Fruit fly (Drosophila melanogaster) whole organism, prepupa: ENCODE results near the gene CG14196.

ENCODE experiments used
- CG10631 ChIP-seq: fragments of 200-800 bp; sonication (Bioruptor generic); optimal IDR thresholded peaks from 2 replicates; lab custom pipeline; 2016; ENCODE audit warnings: missing biosample characterization, missing genetic modification characterization
- CG10669 ChIP-seq: fragments of 200-800 bp; sonication (Bioruptor generic); optimal IDR thresholded peaks from 3 replicates; lab custom pipeline; 2018; ENCODE audit warnings: missing biosample characterization, mild to moderate bottlenecking, missing genetic modification characterization, moderate library complexity
- CG11902 ChIP-seq: fragments of 200-800 bp; sonication (Bioruptor generic); optimal IDR thresholded peaks from 3 replicates; lab custom pipeline; 2016; ENCODE audit warnings: missing biosample characterization, missing genetic modification characterization
- CG15336 ChIP-seq: fragments of 200-800 bp; sonication (Bioruptor generic); IDR thresholded peaks from 2 replicates; pipeline ENCODE4 v1.3.6; 2022; ENCODE audit warnings: missing biosample characterization, missing genetic modification characterization
- CG1621 ChIP-seq: fragments of 200-800 bp; sonication (Bioruptor generic); optimal IDR thresholded peaks from 3 replicates; lab custom pipeline; 2018; ENCODE audit warnings: missing biosample characterization, mild to moderate bottlenecking, missing genetic modification characterization
- CG16779 ChIP-seq: fragments of 200-800 bp; sonication (Bioruptor generic); optimal IDR thresholded peaks from 3 replicates; lab custom pipeline; 2017; ENCODE audit warnings: missing biosample characterization, mild to moderate bottlenecking, missing genetic modification characterization
- CG3032 ChIP-seq: fragments of 200-800 bp; optimal IDR thresholded peaks from 2 replicates; lab custom pipeline; 2019; ENCODE audit warnings: missing biosample characterization, mild to moderate bottlenecking, missing genetic modification characterization, moderate library complexity
- CG31627 ChIP-seq: fragments of 200-800 bp; sonication (Bioruptor generic); optimal IDR thresholded peaks from 3 replicates; lab custom pipeline; 2016; ENCODE audit warnings: missing biosample characterization, missing genetic modification characterization
- CG32006 ChIP-seq: fragments of 200-800 bp; sonication (Bioruptor generic); optimal IDR thresholded peaks from 3 replicates; lab custom pipeline; 2017; ENCODE audit warnings: missing biosample characterization, mild to moderate bottlenecking, missing genetic modification characterization
- CG4318 ChIP-seq: fragments of 200-800 bp; sonication (Bioruptor generic); optimal IDR thresholded peaks from 3 replicates; lab custom pipeline; 2017; ENCODE audit warnings: missing biosample characterization, mild to moderate bottlenecking, missing genetic modification characterization
- CG6163 ChIP-seq: fragments of 200-800 bp; sonication (Bioruptor generic); IDR thresholded peaks from 3 replicates; pipeline ENCODE4 v1.3.6; 2022; ENCODE audit warnings: missing biosample characterization, missing genetic modification characterization
- CG6276 ChIP-seq: fragments of 200-800 bp; sonication (Bioruptor generic); optimal IDR thresholded peaks from 2 replicates; lab custom pipeline; 2017; ENCODE audit warnings: missing biosample characterization, mild to moderate bottlenecking, missing genetic modification characterization
- CG6792 ChIP-seq: fragments of 200-800 bp; sonication (Bioruptor generic); optimal IDR thresholded peaks from 3 replicates; lab custom pipeline; 2016; ENCODE audit warnings: missing biosample characterization, missing genetic modification characterization
- CG6808 ChIP-seq: fragments of 200-800 bp; sonication (Bioruptor generic); optimal IDR thresholded peaks from 3 replicates; lab custom pipeline; 2017; ENCODE audit warnings: missing biosample characterization, missing genetic modification characterization, mild to moderate bottlenecking, moderate library complexity, missing genetic modification reagents
- CG7368 ChIP-seq: fragments of 200-800 bp; sonication (Bioruptor generic); optimal IDR thresholded peaks from 3 replicates; lab custom pipeline; 2016; ENCODE audit warnings: missing biosample characterization, missing genetic modification characterization
- CG8119 ChIP-seq: fragments of 200-800 bp; sonication (Bioruptor generic); IDR thresholded peaks from 3 replicates; pipeline ENCODE4 v1.3.6; 2022; ENCODE audit warnings: missing biosample characterization, missing genetic modification characterization
- CG8319 ChIP-seq: fragments of 200-800 bp; sonication (Bioruptor generic); optimal IDR thresholded peaks from 3 replicates; lab custom pipeline; 2016; ENCODE audit warnings: missing biosample characterization, missing genetic modification characterization
- CG8632 ChIP-seq: fragments of 200-800 bp; sonication (Bioruptor generic); optimal IDR thresholded peaks from 3 replicates; lab custom pipeline; 2016; ENCODE audit warnings: missing biosample characterization, missing genetic modification characterization
- Ets21C ChIP-seq: fragments of 200-800 bp; sonication (Bioruptor generic); optimal IDR thresholded peaks from 3 replicates; lab custom pipeline; 2016; ENCODE audit warnings: missing biosample characterization, missing genetic modification characterization
- Ets96B ChIP-seq: fragments of 200-800 bp; optimal IDR thresholded peaks from 2 replicates; lab custom pipeline; 2019; ENCODE audit warnings: missing biosample characterization, mild to moderate bottlenecking, missing genetic modification characterization, moderate library complexity
- Hr38 ChIP-seq: sonication (Bioruptor generic); optimal IDR thresholded peaks from 2 replicates; lab custom pipeline; 2016; ENCODE audit warnings: missing biosample characterization, missing genetic modification characterization
- Hr39 ChIP-seq: fragments of 200-800 bp; sonication (Bioruptor generic); optimal IDR thresholded peaks from 2 replicates; lab custom pipeline; 2016; ENCODE audit warnings: missing biosample characterization, missing genetic modification characterization
- Hr4 ChIP-seq: fragments of 200-800 bp; sonication (Bioruptor generic); optimal IDR thresholded peaks from 3 replicates; lab custom pipeline; 2016; ENCODE audit warnings: missing biosample characterization, missing genetic modification characterization
- Lpt ChIP-seq: fragments of 200-800 bp; sonication (Bioruptor generic); optimal IDR thresholded peaks from 3 replicates; lab custom pipeline; 2016; ENCODE audit warnings: missing biosample characterization, missing genetic modification characterization
- Met ChIP-seq: fragments of 200-800 bp; sonication (Bioruptor generic); optimal IDR thresholded peaks from 3 replicates; lab custom pipeline; 2016; ENCODE audit warnings: missing biosample characterization, missing genetic modification characterization
- Sox102F ChIP-seq: fragments of 200-800 bp; sonication (Bioruptor generic); optimal IDR thresholded peaks from 2 replicates; lab custom pipeline; 2016; ENCODE audit warnings: missing biosample characterization, mild to moderate bottlenecking, missing genetic modification characterization
- Sox14 ChIP-seq: fragments of 200-800 bp; sonication (Bioruptor generic); optimal IDR thresholded peaks from 3 replicates; lab custom pipeline; 2016; ENCODE audit warnings: missing biosample characterization, missing genetic modification characterization
- Sox15 ChIP-seq: fragments of 200-800 bp; sonication (Bioruptor generic); optimal IDR thresholded peaks from 3 replicates; lab custom pipeline; 2016; ENCODE audit warnings: missing biosample characterization, missing genetic modification characterization
- achi ChIP-seq: fragments of 200-800 bp; sonication (Bioruptor generic); optimal IDR thresholded peaks from 3 replicates; lab custom pipeline; 2016; ENCODE audit warnings: missing biosample characterization, missing genetic modification characterization
- acj6 ChIP-seq: fragments of 200-800 bp; sonication (Bioruptor generic); optimal IDR thresholded peaks from 3 replicates; lab custom pipeline; 2016; ENCODE audit warnings: missing biosample characterization, missing genetic modification characterization
- cyc ChIP-seq: fragments of 200-800 bp; sonication (Bioruptor generic); optimal IDR thresholded peaks from 3 replicates; lab custom pipeline; 2016; ENCODE audit warnings: missing biosample characterization, missing genetic modification characterization
- dsx ChIP-seq: fragments of 200-800 bp; optimal IDR thresholded peaks from 3 replicates; lab custom pipeline; 2019; ENCODE audit warnings: missing biosample characterization, mild to moderate bottlenecking, missing genetic modification characterization, moderate library complexity; ENCODE audit not compliant: poor library complexity, severe bottlenecking
- eg ChIP-seq: fragments of 200-800 bp; sonication (Bioruptor generic); IDR thresholded peaks from 3 replicates; pipeline ENCODE4 v1.3.6; 2022; ENCODE audit warnings: missing biosample characterization, missing genetic modification characterization
- esn ChIP-seq: fragments of 200-800 bp; sonication (Bioruptor generic); optimal IDR thresholded peaks from 2 replicates; lab custom pipeline; 2016; ENCODE audit warnings: missing biosample characterization, mild to moderate bottlenecking, missing genetic modification characterization, moderate library complexity
- lz ChIP-seq: fragments of 200-800 bp; sonication (Bioruptor generic); optimal IDR thresholded peaks from 3 replicates; lab custom pipeline; 2016; ENCODE audit warnings: missing biosample characterization, missing genetic modification characterization
- net ChIP-seq: fragments of 200-800 bp; sonication (Bioruptor generic); optimal IDR thresholded peaks from 3 replicates; lab custom pipeline; 2016; ENCODE audit warnings: missing biosample characterization, missing genetic modification characterization
- salr ChIP-seq, 2 experiments: fragments of 200-800 bp; sonication (Bioruptor generic); optimal IDR thresholded peaks; 3 replicates each; lab custom pipeline; 2016 to 2018; ENCODE audit warnings: missing biosample characterization in 2 of 2, missing genetic modification characterization in 2 of 2, mild to moderate bottlenecking in 1 of 2
- spab ChIP-seq: fragments of 200-800 bp; sonication (Bioruptor generic); optimal IDR thresholded peaks from 2 replicates; lab custom pipeline; 2017; ENCODE audit warnings: missing biosample characterization, mild to moderate bottlenecking, missing genetic modification characterization, missing genetic modification reagents
- ss ChIP-seq, 2 experiments: fragments of 200-800 bp; sonication (Bioruptor generic); optimal IDR thresholded peaks; 2 replicates in 1 of 2; 3 replicates in 1 of 2; lab custom pipeline; 2017 to 2018; ENCODE audit warnings: mild to moderate bottlenecking in 2 of 2, missing biosample characterization in 2 of 2, missing genetic modification characterization in 2 of 2, moderate library complexity in 1 of 2
- svp ChIP-seq: fragments of 200-800 bp; sonication (Bioruptor generic); peaks from one replicate; lab custom pipeline; 2016; ENCODE audit warnings: missing biosample characterization, missing genetic modification characterization
- vri ChIP-seq: fragments of 200-800 bp; sonication (Bioruptor generic); optimal IDR thresholded peaks from 3 replicates; lab custom pipeline; 2016; ENCODE audit warnings: missing biosample characterization, mild to moderate bottlenecking, missing genetic modification characterization

CG14196 gene

dm6 chrX:19229855-19230433 lies 11.7 kb downstream of the CG14196 start (continued):
- TF ChIP-seq CG10631 (GFP tag; lab: Kevin White, UChicago) (peak; percentile 70), Met (GFP tag; lab: Kevin White, UChicago) (peak; percentile 72), Lpt (peak; percentile 40), CG6808 (peak; percentile 46), Hr38 (no peak), lz (GFP tag; lab: Kevin White, UChicago) (peak; percentile 66), CG32006 (peak; percentile 90), Hr4 (GFP tag; lab: Kevin White, UChicago) (peak; percentile 65), CG7368 (GFP tag; lab: Kevin White, UChicago) (peak; percentile 57), CG1621 (tag; lab: Kevin White, UChicago) (no peak), Sox15 (peak; percentile 44), cyc (GFP tag; lab: Kevin White, UChicago) (peak; percentile 64), CG11902 (GFP tag; lab: Kevin White, UChicago) (peak; percentile 55), esn (peak; percentile 75), CG6276 (GFP tag; lab: Kevin White, UChicago) (peak; percentile 67), vri (GFP tag; lab: Kevin White, UChicago) (no peak), CG15336 (GFP tag; lab: Robert Waterston, UW) (peak; percentile 74), achi (GFP tag; lab: Kevin White, UChicago) (peak; percentile 69), acj6 (GFP tag; lab: Kevin White, UChicago) (peak; percentile 70), Hr39 (GFP tag; lab: Kevin White, UChicago) (peak; percentile 33), CG8119 (GFP tag; lab: Robert Waterston, UW) (peak; percentile 76), eg (GFP tag; lab: Robert Waterston, UW) (peak; percentile 48; the same call in 1 of the 3 replicates), CG16779 (tag; lab: Kevin White, UChicago) (no peak), CG8319 (GFP tag; lab: Kevin White, UChicago) (peak; percentile 52), CG3032 (peak; percentile 54), Ets21C (GFP tag; lab: Kevin White, UChicago) (no peak), salr (GFP tag; optimal IDR thresholded peaks at IDR 0.05; lab: Kevin White, UChicago) (peak in 1 of 2 experiments; percentile 66), CG8632 (GFP tag; lab: Kevin White, UChicago) (peak; percentile 56), CG4318 (GFP tag; lab: Kevin White, UChicago) (peak; percentile 75), Sox14 (GFP tag; lab: Kevin White, UChicago) (peak; percentile 68), net (GFP tag; lab: Kevin White, UChicago) (peak; percentile 68), CG6792 (GFP tag; lab: Kevin White, UChicago) (peak; percentile 74), Sox102F (GFP tag; lab: Kevin White, UChicago) (peak; percentile 70), CG10669 (GFP tag; lab: Kevin White, UChicago) (peak; percentile 51), CG31627 (GFP tag; lab: Kevin White, UChicago) (peak; percentile 44), dsx (peak; percentile 19)
- TF ChIP-seq, all 60 proteins: peak for 50

dm6 chrX:19225304-19225640 lies 16.4 kb downstream of the CG14196 start:
- TF ChIP-seq CG8119 (GFP tag; lab: Robert Waterston, UW) (0 out of 3 replicates have a peak, but pooled peaks have one; percentile 4), esn (no peak), CG6163 (0 out of 3 replicates have a peak, but pooled peaks have one; percentile 36), CG16779 (tag; lab: Kevin White, UChicago) (no peak), CG8632 (GFP tag; lab: Kevin White, UChicago) (peak; percentile 3), ss (GFP tag; optimal IDR thresholded peaks at IDR 0.05; lab: Kevin White, UChicago) (peak in 1 of 2 experiments; percentile 57), achi (GFP tag; lab: Kevin White, UChicago) (no peak), CG3032 (peak; percentile 11), spab (GFP tag; lab: Kevin White, UChicago) (peak; percentile 28), cyc (GFP tag; lab: Kevin White, UChicago) (no peak), CG1621 (tag; lab: Kevin White, UChicago) (peak; percentile 63), svp (GFP tag; lab: Kevin White, UChicago) (peak; percentile 62), CG4318 (GFP tag; lab: Kevin White, UChicago) (no peak), Ets96B (tag; lab: Kevin White, UChicago) (no peak)
